Worm (Caenorhabditis elegans): ENCODE results near the gene srb-19.

The srb-19 gene

DNA sequence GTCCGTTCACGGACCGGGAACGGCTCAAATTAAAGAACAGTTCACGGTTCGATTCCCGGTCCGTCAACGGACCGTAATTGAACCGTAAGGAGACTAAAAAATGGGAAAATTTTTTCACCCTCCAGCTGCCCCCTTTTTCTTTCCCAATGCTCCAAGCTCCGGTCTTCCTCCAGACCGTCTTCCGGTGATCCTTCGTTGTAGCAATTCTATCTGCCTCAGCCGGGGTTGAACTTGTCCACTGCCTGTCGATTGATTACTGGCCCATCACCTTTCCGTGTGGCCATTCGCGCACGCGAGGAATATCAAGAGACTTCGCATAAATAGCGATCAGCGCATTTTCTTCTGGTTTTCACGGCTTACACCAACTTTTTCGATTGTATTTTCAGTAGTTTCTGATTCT is 28.5 kb upstream of the srb-19 start:
- TF ChIP-seq nhr-25 (tag; optimal IDR thresholded peaks at IDR 0.05): peak; percentile 2

DNA sequence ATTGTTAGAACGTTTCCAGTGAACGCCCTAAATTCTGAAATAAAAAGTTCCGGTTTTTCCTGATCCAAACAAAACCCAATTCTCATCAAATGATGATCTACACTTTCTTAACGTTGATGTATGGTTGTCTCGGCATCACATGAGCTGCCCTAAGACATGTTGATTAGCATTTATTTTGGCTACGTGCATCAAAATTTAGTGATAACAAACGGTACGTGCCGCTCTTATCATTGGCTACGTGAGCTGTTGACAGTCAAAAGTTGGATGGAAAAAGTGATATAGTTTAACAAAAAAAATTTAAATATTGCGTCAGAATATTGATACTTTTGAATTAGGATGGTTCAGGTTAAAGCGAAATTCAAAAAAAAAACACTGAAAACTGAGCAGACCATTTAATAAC is 28.0 kb upstream of the srb-19 start:
- peak; percentile 77 for TF ChIP-seq elt-2 (tag; optimal IDR thresholded peaks at IDR 0.05)
- TF ChIP-seq pha-4 (tag; optimal IDR thresholded peaks at IDR 0.05): peak; percentile 24
- TF ChIP-seq pqm-1 (tag; optimal IDR thresholded peaks at IDR 0.05): peak; percentile 76
- no peak for TF ChIP-seq nhr-25 (tag; optimal IDR thresholded peaks at IDR 0.05)

- TF ChIP-seq ZK546.5 (tag; optimal IDR thresholded peaks at IDR 0.05): no peak
- no peak for TF ChIP-seq nhr-237 (tag; optimal IDR thresholded peaks at IDR 0.05)
- no peak for TF ChIP-seq jun-1 (tag; optimal IDR thresholded peaks at IDR 0.05)
- TF ChIP-seq egl-5 (tag; optimal IDR thresholded peaks at IDR 0.05): no peak
- no peak for TF ChIP-seq lin-39 (tag; optimal IDR thresholded peaks at IDR 0.05)
These were observed 27.5 kb upstream of the srb-19 start, which contains the start of gene ftn-1 for ce11 chrV:7547479-7547878. Gene ftn-1 (minus strand): TSS chrV:7547579.

DNA sequence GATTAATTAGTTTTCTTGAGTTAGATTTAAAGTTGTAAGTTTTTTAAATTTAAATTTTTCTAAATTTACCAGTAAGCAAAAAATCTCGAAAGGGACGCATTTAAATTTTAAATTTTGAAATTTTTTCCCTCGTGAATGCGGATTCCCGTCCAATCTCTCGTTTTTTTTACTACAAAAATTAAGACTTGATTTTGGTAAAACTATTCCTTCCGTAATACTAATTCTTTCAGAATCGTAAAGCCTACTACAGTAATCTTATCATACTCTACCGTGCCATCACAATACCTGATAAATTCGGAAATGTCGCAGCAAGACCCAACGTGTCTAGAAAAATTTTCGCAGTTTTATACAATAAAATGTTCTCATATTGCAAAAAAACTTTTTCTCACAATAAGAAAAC is 25.2 kb upstream of the srb-19 start, which contains the start of the genes C54F6.19 and nhx-3:
TSS of gene C54F6.19 (plus strand) at position 301 of the 400 bp plus-strand sequence.
TSS of gene nhx-3 (minus strand) at position 337 of the 400 bp plus-strand sequence.
- TF ChIP-seq egl-5 (tag; optimal IDR thresholded peaks at IDR 0.05) (no peak), daf-12 (tag; optimal IDR thresholded peaks at IDR 0.05) (no peak), sea-2 (GFP tag; optimal IDR thresholded peaks at IDR 0.05) (no peak), nhr-11 (tag; optimal IDR thresholded peaks at IDR 0.05) (no peak), jun-1 (tag; optimal IDR thresholded peaks at IDR 0.05) (no peak), R02D3.7 (tag; optimal IDR thresholded peaks at IDR 0.05) (no peak), ztf-4 (tag; optimal IDR thresholded peaks at IDR 0.05) (no peak), pqm-1 (tag; optimal IDR thresholded peaks at IDR 0.05) (no peak), unc-39 (tag; optimal IDR thresholded peaks at IDR 0.05) (no peak), nfya-1 (tag; optimal IDR thresholded peaks at IDR 0.05; ENCODE audit: insufficient read depth) (no peak), nhr-67 (tag; optimal IDR thresholded peaks at IDR 0.05) (no peak), elt-2 (tag; optimal IDR thresholded peaks at IDR 0.05) (no peak), nhr-12 (tag; optimal IDR thresholded peaks at IDR 0.05) (no peak), zag-1 (tag; optimal IDR thresholded peaks at IDR 0.05) (no peak), skn-1 (tag; optimal IDR thresholded peaks at IDR 0.05) (no peak), ceh-16 (tag; optimal IDR thresholded peaks at IDR 0.05) (no peak), ceh-82 (tag; optimal IDR thresholded peaks at IDR 0.05) (no peak), nhr-25 (tag; optimal IDR thresholded peaks at IDR 0.05) (no peak)

DNA sequence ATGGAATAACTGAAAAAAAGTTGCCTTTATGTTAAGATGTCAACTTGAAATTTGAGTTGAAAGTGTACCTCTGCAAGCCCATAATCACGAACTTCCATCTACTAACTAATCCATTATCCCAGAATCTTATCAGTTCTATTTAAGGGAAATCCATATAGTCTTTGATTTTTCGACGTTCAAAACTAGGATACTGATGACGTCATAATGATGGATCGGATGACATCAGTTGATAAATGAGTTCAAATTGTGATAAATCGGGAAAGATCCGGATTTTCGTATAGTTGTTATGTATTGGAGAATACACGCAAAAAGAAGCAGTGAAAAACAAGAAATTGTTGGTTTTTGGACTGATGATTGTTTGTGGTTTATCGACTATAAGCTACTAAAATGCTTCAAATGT is 23.8 kb upstream of the srb-19 start:
- TF ChIP-seq nhr-23 (tag; optimal IDR thresholded peaks at IDR 0.05) (peak; percentile 91), ama-1 (optimal IDR thresholded peaks at IDR 0.05) (no peak), R02D3.7 (tag; optimal IDR thresholded peaks at IDR 0.05) (no peak), eor-1 (tag; optimal IDR thresholded peaks at IDR 0.05) (no peak), nhr-12 (tag; optimal IDR thresholded peaks at IDR 0.05) (no peak), lin-39 (tag; optimal IDR thresholded peaks at IDR 0.05) (no peak), skn-1 (tag; optimal IDR thresholded peaks at IDR 0.05) (no peak), nhr-25 (tag; optimal IDR thresholded peaks at IDR 0.05) (no peak), nhr-43 (tag; optimal IDR thresholded peaks at IDR 0.05; ENCODE audit: poor library complexity, severe bottlenecking) (peak; percentile 90), pha-4 (tag; optimal IDR thresholded peaks at IDR 0.05) (no peak), zag-1 (tag; optimal IDR thresholded peaks at IDR 0.05) (no peak), lin-15B (tag; optimal IDR thresholded peaks at IDR 0.05) (no peak), nhr-237 (tag; optimal IDR thresholded peaks at IDR 0.05) (no peak), ceh-28 (tag; optimal IDR thresholded peaks at IDR 0.05) (no peak)

ce11 chrV:7539015-7539414 is 19.0 kb upstream of the srb-19 start, which contains the start of gene srh-268:
Gene srh-268 (plus strand): TSS chrV:7539315.
- no peak for TF ChIP-seq tbx-2 (tag; optimal IDR thresholded peaks at IDR 0.05)
- TF ChIP-seq ceh-16 (tag; optimal IDR thresholded peaks at IDR 0.05): no peak
- TF ChIP-seq snpc-4 (tag; optimal IDR thresholded peaks at IDR 0.05): no peak
- no peak for TF ChIP-seq unc-62 (GFP tag; optimal IDR thresholded peaks at IDR 0.05)
- no peak for TF ChIP-seq nhr-12 (tag; optimal IDR thresholded peaks at IDR 0.05)
- TF ChIP-seq nhr-43 (tag; optimal IDR thresholded peaks at IDR 0.05; ENCODE audit: poor library complexity, severe bottlenecking): no peak
- TF ChIP-seq pha-4 (tag; optimal IDR thresholded peaks at IDR 0.05): no peak
